Worm (Caenorhabditis elegans) whole organism, young adult: ENCODE data around the gene rde-11.

Source experiments
- C17E4.6 ChIP-seq: fragments of 200-800 bp; sonication (Bioruptor generic); IDR thresholded peaks from 2 replicates; pipeline ENCODE4 v1.3.6; 2022; ENCODE audit warnings: missing genetic modification reagents, missing genetic modification characterization, missing compliant biosample characterization
- F52B5.7 ChIP-seq: sonication (generic microtip); optimal IDR thresholded peaks from 2 replicates; lab custom pipeline; 2016; ENCODE audit warnings: mild to moderate bottlenecking, missing genetic modification characterization, missing compliant biosample characterization
- F55B11.4 ChIP-seq: sonication (generic microtip); optimal IDR thresholded peaks from 2 replicates; lab custom pipeline; 2016; ENCODE audit warnings: missing compliant biosample characterization, missing genetic modification characterization, borderline replicate concordance; ENCODE audit not compliant: insufficient read depth
- F57A8.1 ChIP-seq: fragments of 200-800 bp; sonication (Bioruptor generic); optimal IDR thresholded peaks from 2 replicates; lab custom pipeline; 2018; ENCODE audit warnings: mild to moderate bottlenecking, missing genetic modification characterization, moderate library complexity, missing compliant biosample characterization
- F57C9.4 ChIP-seq: sonication (generic microtip); optimal IDR thresholded peaks from 2 replicates; lab custom pipeline; 2017; ENCODE audit warnings: mild to moderate bottlenecking, missing genetic modification characterization, missing compliant biosample characterization
- Y53G8AR.9 ChIP-seq: fragments of 200-800 bp; sonication (Bioruptor generic); conservative IDR thresholded peaks from 2 replicates; pipeline ENCODE4 v1.3.6; 2022; ENCODE audit warnings: missing genetic modification reagents, missing genetic modification characterization, missing compliant biosample characterization
- Y67H2A.10 ChIP-seq: fragments of 200-800 bp; sonication (Bioruptor generic); conservative IDR thresholded peaks from 2 replicates; pipeline ENCODE4 v1.3.6; 2022; ENCODE audit warnings: missing genetic modification reagents, missing genetic modification characterization, missing compliant biosample characterization
- Y95B8A.8 ChIP-seq: fragments of 200-800 bp; sonication (Bioruptor generic); IDR thresholded peaks from 2 replicates; pipeline ENCODE4 v1.3.6; 2022; ENCODE audit warnings: missing genetic modification reagents, missing genetic modification characterization, missing compliant biosample characterization
- ZK185.1 ChIP-seq: sonication (generic microtip); optimal IDR thresholded peaks from 2 replicates; lab custom pipeline; 2016; ENCODE audit warnings: mild to moderate bottlenecking, missing genetic modification characterization, missing compliant biosample characterization; ENCODE audit not compliant: poor library complexity, severe bottlenecking
- aptf-2 ChIP-seq: fragments of 200-800 bp; sonication (Bioruptor generic); conservative IDR thresholded peaks from 2 replicates; pipeline ENCODE4 v1.3.6; 2022; ENCODE audit warnings: missing genetic modification reagents, missing genetic modification characterization, missing compliant biosample characterization
- atf-7 ChIP-seq: sonication (generic microtip); optimal IDR thresholded peaks from 2 replicates; lab custom pipeline; 2017; ENCODE audit warnings: mild to moderate bottlenecking, missing genetic modification characterization, missing compliant biosample characterization
- cebp-2 ChIP-seq: fragments of 200-800 bp; sonication (Bioruptor generic); IDR thresholded peaks from 2 replicates; pipeline ENCODE4 v1.3.6; 2022; ENCODE audit warnings: missing genetic modification characterization, missing compliant biosample characterization
- ceh-27 ChIP-seq: fragments of 200-800 bp; sonication (Bioruptor generic); optimal IDR thresholded peaks from 2 replicates; lab custom pipeline; 2018; ENCODE audit warnings: mild to moderate bottlenecking, missing genetic modification characterization, moderate library complexity, missing compliant biosample characterization
- dox-1 ChIP-seq: fragments of 200-800 bp; sonication (Bioruptor generic); IDR thresholded peaks from 2 replicates; pipeline ENCODE4 v1.3.6; 2022; ENCODE audit warnings: missing genetic modification reagents, missing genetic modification characterization, missing compliant biosample characterization
- efl-1 ChIP-seq: fragments of 150-350 bp; optimal IDR thresholded peaks from 2 replicates; lab custom pipeline; 2014; ENCODE audit warnings: missing biosample characterization, missing genetic modification reagents, missing genetic modification characterization
- egl-44 ChIP-seq: fragments of 200-800 bp; sonication (Bioruptor generic); IDR thresholded peaks from 2 replicates; pipeline ENCODE4 v1.3.6; 2022; ENCODE audit warnings: missing genetic modification reagents, missing genetic modification characterization, missing compliant biosample characterization
- ekl-4 ChIP-seq: fragments of 200-800 bp; sonication (Bioruptor generic); IDR thresholded peaks from 2 replicates; pipeline ENCODE4 v1.3.6; 2022; ENCODE audit warnings: missing genetic modification reagents, missing genetic modification characterization, missing compliant biosample characterization
- him-1 ChIP-seq: sonication (generic microtip); optimal IDR thresholded peaks from 2 replicates; lab custom pipeline; 2016; ENCODE audit warnings: missing genotype, missing genetic modification reagents, missing genetic modification characterization, missing compliant biosample characterization
- lin-35 ChIP-seq, 3 experiments: fragments of 150-350 bp in 2 of 3; sonication (generic microtip) in 1 of 3; optimal IDR thresholded peaks; 2 replicates each; lab custom pipeline; 2014 to 2018; ENCODE audit warnings: missing biosample characterization in 3 of 3, missing genetic modification characterization in 3 of 3, missing genetic modification reagents in 3 of 3
- lin-54 ChIP-seq: fragments of 200-800 bp; sonication (Bioruptor generic); optimal IDR thresholded peaks from 2 replicates; lab custom pipeline; 2018; ENCODE audit warnings: mild to moderate bottlenecking, missing genetic modification characterization, missing compliant biosample characterization
- madf-6 ChIP-seq: fragments of 200-800 bp; sonication (Bioruptor generic); IDR thresholded peaks from 2 replicates; pipeline ENCODE4 v1.3.6; 2022; ENCODE audit warnings: missing genetic modification reagents, missing genetic modification characterization, missing compliant biosample characterization
- madf-8 ChIP-seq: fragments of 200-800 bp; sonication (Bioruptor generic); conservative IDR thresholded peaks from 2 replicates; pipeline ENCODE4 v1.3.6; 2022; ENCODE audit warnings: missing genetic modification reagents, missing genetic modification characterization, missing compliant biosample characterization
- nfyb-1 ChIP-seq: fragments of 200-800 bp; sonication (Bioruptor generic); IDR thresholded peaks from 2 replicates; pipeline ENCODE4 v1.3.6; 2022; ENCODE audit warnings: missing genetic modification reagents, missing genetic modification characterization, missing compliant biosample characterization
- nhr-120 ChIP-seq: fragments of 200-800 bp; sonication (Bioruptor generic); IDR thresholded peaks from 2 replicates; pipeline ENCODE4 v1.3.6; 2022; ENCODE audit warnings: missing genetic modification characterization, missing compliant biosample characterization
- nhr-80 ChIP-seq: sonication (generic microtip); optimal IDR thresholded peaks from 2 replicates; lab custom pipeline; 2016; ENCODE audit warnings: missing genetic modification characterization, missing compliant biosample characterization
- pbrm-1 ChIP-seq: fragments of 200-800 bp; sonication (Bioruptor generic); IDR thresholded peaks from 2 replicates; pipeline ENCODE4 v1.3.6; 2022; ENCODE audit warnings: missing genetic modification reagents, missing genetic modification characterization, missing compliant biosample characterization
- pha-4 ChIP-seq: fragments of 150-350 bp; sonication (generic microtip); optimal IDR thresholded peaks from 2 replicates; lab custom pipeline; 2014; ENCODE audit warnings: missing biosample characterization, missing genetic modification reagents, missing genetic modification characterization
- rpc-1 ChIP-seq, 2 experiments: fragments of 150-350 bp in 1 of 2; sonication (generic microtip) in 1 of 2; optimal IDR thresholded peaks; 2 replicates each; lab custom pipeline; 2014 to 2018; ENCODE audit warnings: missing biosample characterization in 1 of 2, missing genetic modification characterization in 1 of 2, missing genetic modification reagents in 1 of 2, missing genotype in 1 of 2
- snpc-1.3 ChIP-seq: sonication (generic microtip); optimal IDR thresholded peaks from 2 replicates; lab custom pipeline; 2017; ENCODE audit warnings: missing genetic modification characterization, mild to moderate bottlenecking, missing compliant biosample characterization, antibody characterized with exemption, moderate library complexity, missing genotype, missing genetic modification reagents; ENCODE audit not compliant: insufficient read depth
- tbx-9 ChIP-seq: sonication (generic microtip); optimal IDR thresholded peaks from 2 replicates; lab custom pipeline; 2016; ENCODE audit warnings: borderline replicate concordance, missing genetic modification characterization, inconsistent platforms, missing compliant biosample characterization
- xnd-1 ChIP-seq: sonication (generic microtip); optimal IDR thresholded peaks from 2 replicates; lab custom pipeline; 2016; ENCODE audit warnings: missing genotype, missing genetic modification reagents, missing genetic modification characterization, missing compliant biosample characterization
- ztf-18 ChIP-seq: sonication (generic microtip); optimal IDR thresholded peaks from 2 replicates; lab custom pipeline; 2016; ENCODE audit warnings: missing genotype, mild to moderate bottlenecking, missing genetic modification characterization, missing compliant biosample characterization
- ztf-28 ChIP-seq: fragments of 200-800 bp; sonication (Bioruptor generic); IDR thresholded peaks from 2 replicates; pipeline ENCODE4 v1.3.6; 2022; ENCODE audit warnings: missing genetic modification reagents, missing genetic modification characterization, missing compliant biosample characterization

rde-11 gene

DNA sequence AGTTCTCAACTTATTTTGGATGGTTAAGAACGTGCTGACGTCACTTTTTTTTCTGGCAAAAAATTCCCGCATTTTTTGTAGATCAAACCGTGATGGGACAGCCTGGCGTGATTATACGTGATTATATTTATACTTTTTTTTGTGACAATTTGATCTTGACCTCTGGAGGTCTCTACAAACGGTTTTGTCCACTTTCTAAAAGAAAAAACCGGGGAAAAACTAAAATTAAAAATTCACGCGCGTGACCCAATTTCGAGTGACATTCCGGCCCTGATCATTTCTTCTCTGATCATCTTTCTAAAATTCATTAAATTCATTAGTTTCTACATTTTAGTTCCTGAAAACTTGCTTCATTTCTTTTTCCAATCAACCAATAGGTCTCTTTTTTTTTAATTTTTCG, at the start of gene rde-11:
Gene rde-11, plus strand, starts transcription at position 301 of the 400 bp plus-strand sequence.
- TF ChIP-seq F57C9.4 (tag; lab: Kevin White, UChicago) (no peak), ZK185.1 (tag; lab: Kevin White, UChicago) (no peak), efl-1 (peak; percentile 44), xnd-1 (tag; lab: Kevin White, UChicago) (peak; percentile 49), madf-6 (peak; percentile 63)

- TF ChIP-seq lin-35 (GFP tag; optimal IDR thresholded peaks at IDR 0.05; lab: Kevin White, UChicago) (no peak), aptf-2 (GFP tag; lab: Robert Waterston, UW) (no peak), Y53G8AR.9 (no peak), rpc-1 (optimal IDR thresholded peaks at IDR 0.05; lab: Kevin White, UChicago) (no peak), rpc-1 (tag; optimal IDR thresholded peaks at IDR 0.05; lab: Kevin White, UChicago) (no peak)
- TF ChIP-seq, all 124 proteins: peak for 0
Observed at ce11 chrIV:13056026-13056425, 49.0 kb upstream of the rde-11 start, which contains the start of gene scl-1. TSS of gene scl-1 (plus strand) at chrIV:13056326.

DNA sequence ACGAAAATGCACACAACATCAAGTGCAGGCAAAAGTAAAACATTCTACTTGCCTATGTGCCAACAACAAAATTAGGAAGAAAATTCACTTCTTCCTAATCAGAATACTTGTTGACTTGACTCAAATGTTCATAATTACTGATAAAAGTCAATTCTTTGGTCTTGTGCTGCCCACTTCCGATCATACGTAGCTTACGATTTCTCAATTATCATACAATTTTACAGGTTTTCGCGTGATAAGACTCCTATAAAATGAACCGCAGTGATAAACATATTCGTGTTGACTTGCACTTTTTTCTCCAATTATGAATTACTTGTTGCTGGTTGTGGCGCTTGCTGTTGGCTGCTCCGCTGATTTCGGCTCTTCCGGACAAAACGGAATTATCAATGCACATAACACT, 47.6 kb upstream of the rde-11 start, which contains the start of gene scl-2:
Gene scl-2, plus strand, starts transcription at position 293 of the 400 bp plus-strand sequence.
- TF ChIP-seq pha-4 (tag; lab: Kevin White, UChicago), result peak; percentile 74
- TF ChIP-seq ekl-4 (GFP tag; lab: Robert Waterston, UW), result no peak
- TF ChIP-seq ztf-18 (tag; lab: Kevin White, UChicago), result no peak
- no peak for TF ChIP-seq Y67H2A.10 (GFP tag; lab: Robert Waterston, UW)
- no peak for TF ChIP-seq efl-1
- no peak for TF ChIP-seq pbrm-1 (GFP tag; lab: Robert Waterston, UW)
- no peak for TF ChIP-seq Y95B8A.8
- no peak for TF ChIP-seq F52B5.7 (tag; lab: Kevin White, UChicago)
- TF ChIP-seq nhr-80 (tag; lab: Kevin White, UChicago), result peak; percentile 80
- no peak for TF ChIP-seq nhr-120 (GFP tag; lab: Robert Waterston, UW)
- TF ChIP-seq F55B11.4, result no peak
- no peak for TF ChIP-seq cebp-2
- TF ChIP-seq F57A8.1 (GFP tag; lab: Kevin White, UChicago), result no peak
- peak; percentile 15; the same call in 1 of the 2 replicates for TF ChIP-seq dox-1 (GFP tag; lab: Robert Waterston, UW)
- TF ChIP-seq lin-54 (GFP tag; lab: Kevin White, UChicago), result no peak

DNA sequence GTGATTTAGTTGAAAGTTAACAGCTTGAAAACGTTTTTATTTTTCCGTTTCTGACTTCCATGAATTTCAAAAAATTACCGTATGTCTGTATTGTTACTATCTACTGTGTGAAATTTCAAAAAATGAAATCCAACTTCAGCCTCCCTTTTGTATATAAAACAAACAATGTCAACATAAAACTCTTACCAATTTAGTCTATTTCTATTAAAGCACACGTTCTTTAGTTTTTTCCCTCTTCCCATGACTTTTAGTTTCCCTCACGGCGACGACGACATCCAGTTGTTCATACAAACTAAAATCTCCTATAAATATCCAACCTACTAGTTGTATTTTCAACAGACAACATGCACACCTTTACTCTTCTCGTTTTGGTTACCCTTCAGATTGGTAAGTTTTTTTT, 45.7 kb upstream of the rde-11 start, which contains the start of gene scl-3:
Gene scl-3, plus strand, starts transcription at position 301 of the 400 bp plus-strand sequence.
- TF ChIP-seq atf-7, result no peak
- no peak for TF ChIP-seq F57C9.4 (tag; lab: Kevin White, UChicago)
- TF ChIP-seq him-1 (tag; lab: Kevin White, UChicago), result no peak
- TF ChIP-seq egl-44 (GFP tag; lab: Robert Waterston, UW), result no peak
- no peak for TF ChIP-seq ztf-28 (GFP tag; lab: Robert Waterston, UW)
- TF ChIP-seq C17E4.6 (GFP tag; lab: Robert Waterston, UW), result no peak
- TF ChIP-seq tbx-9, result no peak
- no peak for TF ChIP-seq ceh-27 (GFP tag; lab: Kevin White, UChicago)

ce11 chrIV:13063714-13064113, 41.3 kb upstream of the rde-11 start, which contains the start of gene scl-5:
TSS of gene scl-5 (plus strand) at chrIV:13064014.
- no peak for TF ChIP-seq snpc-1.3 (tag; lab: Kevin White, UChicago)
- TF ChIP-seq nfyb-1 (GFP tag; lab: Robert Waterston, UW), result no peak
- no peak for TF ChIP-seq madf-8
- no peak for TF ChIP-seq F52B5.7 (tag; lab: Kevin White, UChicago)
